Comparison of ENCODE assay signal across 3 worm cellular contexts in the genomic region with DNA sequence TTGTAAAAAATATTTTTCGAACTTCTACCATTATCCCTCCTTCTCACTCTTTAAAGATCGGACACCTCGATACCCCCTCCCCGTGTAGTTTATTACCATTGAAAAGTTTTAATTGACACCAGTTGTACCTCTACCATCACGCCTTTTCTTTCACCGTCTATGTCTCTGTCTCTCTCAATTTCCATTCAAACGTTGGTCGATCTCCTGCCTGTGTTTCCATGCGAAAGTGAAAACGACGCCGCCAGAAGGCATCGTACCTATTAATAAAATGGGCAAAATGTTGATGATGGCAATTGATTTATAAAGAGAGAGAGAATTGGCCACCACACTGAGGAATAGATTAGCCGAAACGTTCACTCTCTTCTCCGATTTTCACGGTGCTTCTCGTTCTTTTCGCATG.
TF ChIP-seq lines count a peak whose summit lies in the region.

No protein-coding gene starts in this region.

TF ChIP-seq in whole organism, L1 larva, 84 proteins besides CTCF, POLR2A, EP300 and RAD21 (continued from another document):
- TF ChIP-seq lir-3 (tag; optimal IDR thresholded peaks at IDR 0.05; lab: Kevin White, UChicago; ENCODE audit: poor library complexity) (no peak), lin-35 (GFP tag; optimal IDR thresholded peaks at IDR 0.05; lab: Kevin White, UChicago) (peak in 1 of 2 experiments; percentile 14), xbp-1 (tag; optimal IDR thresholded peaks at IDR 0.05; lab: Kevin White, UChicago) (no peak), lin-13 (GFP tag; optimal IDR thresholded peaks at IDR 0.05; lab: Kevin White, UChicago) (no peak), unc-130 (tag; optimal IDR thresholded peaks at IDR 0.05; lab: Kevin White, UChicago) (no peak), fos-1 (tag; optimal IDR thresholded peaks at IDR 0.05; lab: Kevin White, UChicago) (no peak), lsy-2 (tag; optimal IDR thresholded peaks at IDR 0.05; lab: Kevin White, UChicago) (peak in 1 of 2 experiments; percentile 10), efl-1 (optimal IDR thresholded peaks at IDR 0.05; lab: Kevin White, UChicago) (no peak), efl-1 (GFP tag; optimal IDR thresholded peaks at IDR 0.05 in 1 of 2; lab: Kevin White, UChicago) (peak in 1 of 2 experiments; percentile 35), snu-23 (GFP tag; optimal IDR thresholded peaks at IDR 0.05; lab: Kevin White, UChicago) (peak; percentile 36), nhr-28 (tag; optimal IDR thresholded peaks at IDR 0.05; lab: Kevin White, UChicago) (no peak), aha-1 (tag; optimal IDR thresholded peaks at IDR 0.05; lab: Kevin White, UChicago) (no peak), elt-3 (tag; optimal IDR thresholded peaks at IDR 0.05; lab: Kevin White, UChicago) (peak in 1 of 6 experiments; percentile 65), blmp-1 (tag; optimal IDR thresholded peaks at IDR 0.05; lab: Kevin White, UChicago) (peak; percentile 99), mep-1 (tag; optimal IDR thresholded peaks at IDR 0.05; lab: Kevin White, UChicago) (peak; percentile 22)

TF ChIP-seq in whole organism, L3 larva, 47 proteins besides CTCF, POLR2A, EP300 and RAD21 (continued from another document):
- no peak for TF ChIP-seq nhr-11 (tag; optimal IDR thresholded peaks at IDR 0.05; lab: Kevin White, UChicago)
TF ChIP-seq in whole organism, L3 larva: peak in this region for 3.

TF ChIP-seq in whole organism, L4 larva, 104 proteins besides CTCF, POLR2A, EP300 and RAD21 (continued from another document):
- TF ChIP-seq T20F7.1 (GFP tag; optimal IDR thresholded peaks at IDR 0.05; lab: Kevin White, UChicago) (no peak), mxl-3 (GFP tag; optimal IDR thresholded peaks at IDR 0.05; lab: Kevin White, UChicago) (peak; percentile 1), Y5F2A.4 (GFP tag; optimal IDR thresholded peaks at IDR 0.05; lab: Kevin White, UChicago) (no peak), nhr-28 (tag; optimal IDR thresholded peaks at IDR 0.05; lab: Kevin White, UChicago) (peak; percentile 35), R02D3.7 (tag; optimal IDR thresholded peaks at IDR 0.05; lab: Kevin White, UChicago) (no peak), ZK337.2 (GFP tag; IDR thresholded peaks at IDR 0.05; lab: Robert Waterston, UW) (no peak), mes-2 (tag; optimal IDR thresholded peaks at IDR 0.05; lab: Kevin White, UChicago; ENCODE audit: poor library complexity, severe bottlenecking) (peak; percentile 20), dve-1 (tag; optimal IDR thresholded peaks at IDR 0.05; lab: Kevin White, UChicago; ENCODE audit: insufficient read depth) (peak; percentile 19), aly-2 (tag; optimal IDR thresholded peaks at IDR 0.05; lab: Kevin White, UChicago) (no peak), spr-3 (GFP tag; optimal IDR thresholded peaks at IDR 0.05; lab: Kevin White, UChicago) (no peak), ces-1 (GFP tag; optimal IDR thresholded peaks at IDR 0.05; lab: Kevin White, UChicago) (no peak), cey-2 (tag; optimal IDR thresholded peaks at IDR 0.05; lab: Kevin White, UChicago; ENCODE audit: borderline replicate concordance, insufficient read depth) (no peak), zfp-3 (GFP tag; conservative IDR thresholded peaks at IDR 0.05; lab: Robert Waterston, UW) (no peak), mep-1 (tag; optimal IDR thresholded peaks at IDR 0.05; lab: Kevin White, UChicago) (peak; percentile 24), hlh-30 (tag; optimal IDR thresholded peaks at IDR 0.05; lab: Kevin White, UChicago; ENCODE audit: insufficient read depth) (peak; percentile 56), egl-43 (GFP tag; IDR thresholded peaks at IDR 0.05; lab: Robert Waterston, UW) (no peak)
